Worm (Caenorhabditis elegans) whole organism, L4 larva: ENCODE results near the gene C15F1.1.

Experiments
- D1046.2 ChIP-seq: fragments of 200-800 bp; sonication (Bioruptor generic); IDR thresholded peaks from 2 replicates; pipeline ENCODE4 v1.3.6; 2022; ENCODE audit warnings: missing genetic modification characterization, missing compliant biosample characterization
- F26F4.8 ChIP-seq: fragments of 200-800 bp; sonication (Bioruptor generic); conservative IDR thresholded peaks from 2 replicates; pipeline ENCODE4 v1.3.6; 2022; ENCODE audit warnings: missing genetic modification characterization, missing compliant biosample characterization
- F37D6.2 ChIP-seq: sonication (generic microtip); optimal IDR thresholded peaks from 2 replicates; lab custom pipeline; 2016; ENCODE audit warnings: mild to moderate bottlenecking, missing genetic modification characterization, missing compliant biosample characterization
- R02D3.7 ChIP-seq: fragments of 150-350 bp; sonication (generic microtip); optimal IDR thresholded peaks from 3 replicates; lab custom pipeline; 2014; ENCODE audit warnings: missing biosample characterization, missing genetic modification characterization
- Y48G9A.11 ChIP-seq: fragments of 200-800 bp; sonication (Bioruptor generic); IDR thresholded peaks from 2 replicates; pipeline ENCODE4 v1.3.6; 2022; ENCODE audit warnings: missing genetic modification reagents, missing genetic modification characterization, missing compliant biosample characterization
- aha-1 ChIP-seq: fragments of 150-350 bp; peaks from one replicate; lab custom pipeline; 2014; ENCODE audit warnings: missing biosample characterization, missing genetic modification characterization
- aly-2 ChIP-seq: sonication (generic microtip); optimal IDR thresholded peaks from 2 replicates; lab custom pipeline; 2018; ENCODE audit warnings: missing biosample characterization, missing genetic modification characterization
- arid-1 ChIP-seq: fragments of 200-800 bp; sonication (Bioruptor generic); conservative IDR thresholded peaks from 2 replicates; pipeline ENCODE4 v1.3.6; 2022; ENCODE audit warnings: missing genetic modification reagents, missing genetic modification characterization, missing compliant biosample characterization
- ceh-82 ChIP-seq: sonication (generic microtip); optimal IDR thresholded peaks from 2 replicates; lab custom pipeline; 2017; ENCODE audit warnings: missing biosample characterization, missing genetic modification characterization
- ctbp-1 ChIP-seq: fragments of 200-800 bp; sonication (Bioruptor generic); IDR thresholded peaks from 2 replicates; pipeline ENCODE4 v1.3.6; 2022; ENCODE audit warnings: missing genetic modification reagents, missing genetic modification characterization, missing compliant biosample characterization
- daf-12 ChIP-seq: fragments of 150-350 bp; optimal IDR thresholded peaks from 2 replicates; lab custom pipeline; 2014; ENCODE audit warnings: missing biosample characterization, missing genetic modification reagents, missing genetic modification characterization
- daf-16 ChIP-seq, 3 experiments: sonication (generic microtip); optimal IDR thresholded peaks; 2 replicates each; lab custom pipeline; 2016 to 2017; ENCODE audit warnings: missing genetic modification characterization in 3 of 3, missing genetic modification reagents in 3 of 3, mild to moderate bottlenecking in 2 of 3, missing compliant biosample characterization in 2 of 3, missing biosample characterization in 1 of 3, moderate library complexity in 1 of 3
- daf-8 ChIP-seq: fragments of 200-800 bp; sonication (Bioruptor generic); IDR thresholded peaks from 2 replicates; pipeline ENCODE4 v1.3.6; 2022; ENCODE audit warnings: missing genetic modification characterization, missing compliant biosample characterization
- dmd-6 ChIP-seq: fragments of 200-800 bp; sonication (Bioruptor generic); IDR thresholded peaks from 2 replicates; pipeline ENCODE4 v1.3.6; 2022; ENCODE audit warnings: missing genetic modification reagents, missing genetic modification characterization, missing compliant biosample characterization
- dmd-9 ChIP-seq: fragments of 200-800 bp; sonication (Bioruptor generic); IDR thresholded peaks from 2 replicates; pipeline ENCODE4 v1.3.6; 2022; ENCODE audit warnings: missing genetic modification reagents, missing genetic modification characterization, missing compliant biosample characterization
- dpl-1 ChIP-seq: fragments of 150-350 bp; optimal IDR thresholded peaks from 2 replicates; lab custom pipeline; 2014; ENCODE audit warnings: missing biosample characterization, missing genetic modification reagents, missing genetic modification characterization
- dve-1 ChIP-seq: sonication (generic microtip); optimal IDR thresholded peaks from 2 replicates; lab custom pipeline; 2017; ENCODE audit warnings: antibody characterized with exemption, mild to moderate bottlenecking, missing genetic modification characterization, missing compliant biosample characterization; ENCODE audit not compliant: insufficient read depth
- egl-43 ChIP-seq: fragments of 200-800 bp; sonication (Bioruptor generic); IDR thresholded peaks from 2 replicates; pipeline ENCODE4 v1.3.6; 2022; ENCODE audit warnings: missing genetic modification reagents, missing genetic modification characterization, missing compliant biosample characterization
- fkh-10 ChIP-seq: fragments of 150-350 bp; optimal IDR thresholded peaks from 2 replicates; lab custom pipeline; 2014; ENCODE audit warnings: missing biosample characterization, missing genetic modification reagents, missing genetic modification characterization
- fos-1 ChIP-seq: fragments of 150-350 bp; optimal IDR thresholded peaks from 2 replicates; lab custom pipeline; 2014; ENCODE audit warnings: missing biosample characterization, missing genetic modification characterization
- hif-1 ChIP-seq, 2 experiments: sonication (generic microtip); optimal IDR thresholded peaks; 2 replicates each; lab custom pipeline; 2016 to 2017; ENCODE audit warnings: missing compliant biosample characterization in 2 of 2, missing genetic modification characterization in 2 of 2, missing genetic modification reagents in 2 of 2, missing genotype in 2 of 2, mild to moderate bottlenecking in 1 of 2
- hlh-11 ChIP-seq: fragments of 200-800 bp; sonication (Bioruptor generic); optimal IDR thresholded peaks from 2 replicates; lab custom pipeline; 2018; ENCODE audit warnings: mild to moderate bottlenecking, missing genetic modification characterization, missing compliant biosample characterization
- hmg-1.1 ChIP-seq: fragments of 200-800 bp; sonication (Bioruptor generic); IDR thresholded peaks from 2 replicates; pipeline ENCODE4 v1.3.6; 2022; ENCODE audit warnings: missing genetic modification reagents, missing genetic modification characterization, missing compliant biosample characterization
- jun-1 ChIP-seq: fragments of 150-350 bp; optimal IDR thresholded peaks from 2 replicates; lab custom pipeline; 2014; ENCODE audit warnings: missing biosample characterization, missing genetic modification reagents, missing genetic modification characterization
- lin-13 ChIP-seq: fragments of 150-350 bp; optimal IDR thresholded peaks from 2 replicates; lab custom pipeline; 2014; ENCODE audit warnings: missing biosample characterization, missing genetic modification reagents, missing genetic modification characterization
- mep-1 ChIP-seq: fragments of 150-350 bp; sonication (generic microtip); optimal IDR thresholded peaks from 3 replicates; lab custom pipeline; 2014; ENCODE audit warnings: missing biosample characterization, missing genetic modification characterization
- mes-2 ChIP-seq: sonication (generic microtip); optimal IDR thresholded peaks from 2 replicates; lab custom pipeline; 2016; ENCODE audit warnings: missing genotype, mild to moderate bottlenecking, missing genetic modification characterization, missing compliant biosample characterization; ENCODE audit not compliant: poor library complexity, severe bottlenecking
- mxl-2 ChIP-seq: fragments of 200-800 bp; sonication (Bioruptor generic); conservative IDR thresholded peaks from 2 replicates; pipeline ENCODE4 v1.3.6; 2022; ENCODE audit warnings: missing genetic modification reagents, missing genetic modification characterization, missing compliant biosample characterization
- nhr-25 ChIP-seq: sonication (generic microtip); optimal IDR thresholded peaks from 2 replicates; lab custom pipeline; 2017; ENCODE audit warnings: missing genetic modification characterization, mild to moderate bottlenecking, missing compliant biosample characterization, antibody characterized with exemption, moderate library complexity, borderline replicate concordance; ENCODE audit not compliant: insufficient read depth
- nhr-28 ChIP-seq: fragments of 150-350 bp; optimal IDR thresholded peaks from 2 replicates; lab custom pipeline; 2014; ENCODE audit warnings: missing biosample characterization, missing genetic modification characterization
- nhr-41 ChIP-seq: fragments of 200-800 bp; sonication (Bioruptor generic); IDR thresholded peaks from 2 replicates; pipeline ENCODE4 v1.3.6; 2022; ENCODE audit warnings: missing genetic modification reagents, missing genetic modification characterization, missing compliant biosample characterization
- nhr-48 ChIP-seq: sonication (generic microtip); optimal IDR thresholded peaks from 2 replicates; lab custom pipeline; 2016; ENCODE audit warnings: mild to moderate bottlenecking, missing genetic modification characterization, missing compliant biosample characterization
- nhr-77 ChIP-seq: fragments of 150-350 bp; optimal IDR thresholded peaks from 2 replicates; lab custom pipeline; 2014; ENCODE audit warnings: missing biosample characterization, missing genetic modification characterization
- pqm-1 ChIP-seq: sonication (generic microtip); optimal IDR thresholded peaks from 2 replicates; lab custom pipeline; 2017; ENCODE audit warnings: missing biosample characterization, missing genetic modification characterization
- rbr-2 ChIP-seq: sonication (generic microtip); optimal IDR thresholded peaks from 2 replicates; lab custom pipeline; 2016; ENCODE audit warnings: missing genotype, missing genetic modification characterization, missing compliant biosample characterization
- set-16 ChIP-seq: fragments of 200-800 bp; sonication (Bioruptor generic); IDR thresholded peaks from 2 replicates; pipeline ENCODE4 v1.3.6; 2022; ENCODE audit warnings: missing genetic modification reagents, missing genetic modification characterization, missing compliant biosample characterization
- skn-1 ChIP-seq: fragments of 150-350 bp; optimal IDR thresholded peaks from 2 replicates; lab custom pipeline; 2014; ENCODE audit warnings: missing biosample characterization, missing genetic modification characterization
- snpc-1.2 ChIP-seq: fragments of 200-800 bp; sonication (Bioruptor generic); IDR thresholded peaks from 2 replicates; pipeline ENCODE4 v1.3.6; 2022; ENCODE audit warnings: missing genetic modification reagents, missing genetic modification characterization, missing compliant biosample characterization
- spr-1 ChIP-seq: sonication (generic microtip); optimal IDR thresholded peaks from 2 replicates; lab custom pipeline; 2016; ENCODE audit warnings: mild to moderate bottlenecking, missing genetic modification characterization, missing compliant biosample characterization
- tra-1 ChIP-seq: fragments of 200-800 bp; sonication (Bioruptor generic); IDR thresholded peaks from 2 replicates; pipeline ENCODE4 v1.3.6; 2022; ENCODE audit warnings: missing genetic modification reagents, missing genetic modification characterization, missing compliant biosample characterization
- unc-39 ChIP-seq: sonication (generic microtip); optimal IDR thresholded peaks from 2 replicates; lab custom pipeline; 2017; ENCODE audit warnings: missing biosample characterization, missing genetic modification characterization
- unc-62 ChIP-seq, 3 experiments: fragments of 150-350 bp in 1 of 3; sonication (generic microtip); optimal IDR thresholded peaks in 2 of 3; peaks in 1 of 3; 1 replicate in 1 of 3; 2 replicates in 2 of 3; lab custom pipeline; 2014 to 2017; ENCODE audit warnings: missing biosample characterization in 3 of 3, missing genetic modification characterization in 3 of 3, missing genetic modification reagents in 3 of 3, missing genotype in 1 of 3

The C15F1.1 gene

DNA sequence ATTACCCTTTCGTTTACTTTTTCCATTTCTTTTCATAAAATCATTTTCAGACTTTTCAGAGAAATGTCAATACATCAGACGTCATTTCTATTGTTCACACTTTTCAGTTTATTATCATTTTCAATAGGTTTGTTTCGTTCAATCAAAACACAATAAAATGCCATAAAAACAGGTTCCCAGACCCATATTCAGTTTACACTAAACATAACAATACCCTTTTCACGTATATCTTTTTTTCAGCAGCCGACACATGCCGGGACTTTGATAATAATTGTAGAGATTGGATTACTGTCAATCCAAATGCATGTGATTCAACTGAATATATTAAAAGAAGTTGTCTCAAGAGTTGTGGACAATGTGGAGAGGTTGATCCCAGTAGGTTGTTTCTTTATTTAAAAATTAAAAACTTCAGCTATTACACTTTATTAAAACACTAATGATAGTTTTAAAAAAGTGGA is at the start of gene C15F1.1:
C15F1.1 (plus strand) TSS at position 51 of the 458 bp plus-strand sequence.
- TF ChIP-seq nhr-48 (tag; lab: Kevin White, UChicago) = no peak
- TF ChIP-seq arid-1 (GFP tag; lab: Robert Waterston, UW) = no peak
- TF ChIP-seq F37D6.2 (tag; lab: Kevin White, UChicago) = no peak
- TF ChIP-seq jun-1 (tag; lab: Kevin White, UChicago) = no peak
- TF ChIP-seq F26F4.8 = no peak
- no peak for TF ChIP-seq daf-12 (tag; lab: Kevin White, UChicago)
- TF ChIP-seq, all 104 proteins: peak for 0

DNA sequence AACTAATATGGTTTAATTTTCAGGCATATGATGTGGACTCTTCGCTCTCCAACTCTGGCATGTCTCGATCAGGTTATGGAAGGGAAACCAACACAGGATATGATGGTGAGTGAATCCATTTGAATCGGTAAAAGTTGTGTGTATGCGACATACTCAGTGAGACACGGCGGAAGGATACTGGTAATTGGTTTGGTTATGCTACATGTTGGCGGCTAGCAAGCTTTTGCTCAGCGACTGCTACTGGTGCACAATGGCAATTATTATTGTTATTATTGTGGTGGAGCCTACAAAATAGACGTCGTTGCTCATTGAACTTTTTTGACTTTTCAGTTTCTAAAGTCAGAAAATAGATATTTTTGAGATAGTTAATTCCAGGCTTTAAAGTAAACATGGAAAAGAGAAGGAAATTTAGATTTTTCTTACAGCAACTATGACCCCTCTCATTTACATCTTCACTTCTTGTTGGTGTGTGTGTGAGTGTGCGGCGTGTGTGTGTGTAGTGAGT is 48.9 kb upstream of the C15F1.1 start:
- TF ChIP-seq dmd-9 (GFP tag; lab: Robert Waterston, UW) = no peak
- no peak for TF ChIP-seq fos-1 (tag; lab: Kevin White, UChicago)
- no peak for TF ChIP-seq daf-8 (GFP tag; lab: Robert Waterston, UW)
- TF ChIP-seq lin-13 (GFP tag; lab: Kevin White, UChicago) = no peak
- TF ChIP-seq Y48G9A.11 = no peak
- no peak for TF ChIP-seq nhr-48 (tag; lab: Kevin White, UChicago)
- peak in 1 of 2 experiments; percentile 49 for TF ChIP-seq unc-62 (GFP tag; optimal IDR thresholded peaks at IDR 0.05 in 1 of 2; lab: Kevin White, UChicago)
- TF ChIP-seq unc-62 (tag; optimal IDR thresholded peaks at IDR 0.05; lab: Kevin White, UChicago) = no peak
- TF ChIP-seq egl-43 (GFP tag; lab: Robert Waterston, UW) = 0 out of 2 replicates have a peak, but pooled peaks have one; percentile 27
- TF ChIP-seq aha-1 (tag; lab: Kevin White, UChicago) = peak; percentile 93
- TF ChIP-seq dmd-6 = no peak

DNA sequence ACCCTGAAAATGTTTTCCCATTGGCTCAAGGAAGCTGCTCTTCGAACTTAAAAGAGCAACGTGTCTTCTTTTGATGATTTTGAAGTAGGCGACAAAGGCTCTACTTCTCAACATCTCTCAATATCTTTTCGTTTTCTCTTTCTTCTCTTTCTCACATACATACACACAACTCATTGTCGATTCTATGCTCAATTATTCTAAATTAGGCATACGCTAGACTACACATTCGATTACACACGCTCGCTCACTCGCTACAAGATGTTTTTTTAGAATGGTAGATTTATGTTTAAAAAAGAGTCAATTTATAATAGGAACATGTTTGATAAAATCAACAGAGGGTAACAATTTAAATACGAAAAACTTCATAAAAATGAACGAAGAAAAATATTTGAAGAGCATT is 48.2 kb upstream of the C15F1.1 start:
- TF ChIP-seq nhr-25 (tag; lab: Kevin White, UChicago) (no peak), skn-1 (tag; lab: Kevin White, UChicago) (no peak), daf-12 (tag; lab: Kevin White, UChicago) (no peak), fkh-10 (GFP tag; lab: Kevin White, UChicago) (no peak), tra-1 (GFP tag; lab: Robert Waterston, UW) (no peak), daf-16 (GFP tag; optimal IDR thresholded peaks at IDR 0.05; lab: Kevin White, UChicago) (no peak), daf-16 (tag; optimal IDR thresholded peaks at IDR 0.05; lab: Kevin White, UChicago) (no peak), snpc-1.2 (GFP tag; lab: Robert Waterston, UW) (no peak), pqm-1 (tag; lab: Kevin White, UChicago) (no peak), ceh-82 (tag; lab: Kevin White, UChicago) (no peak), nhr-41 (GFP tag; lab: Robert Waterston, UW) (no peak), nhr-77 (tag; lab: Kevin White, UChicago) (no peak), R02D3.7 (tag; lab: Kevin White, UChicago) (no peak), mep-1 (no peak), aly-2 (tag; lab: Kevin White, UChicago) (no peak), nhr-28 (tag; lab: Kevin White, UChicago) (no peak), hif-1 (tag; optimal IDR thresholded peaks at IDR 0.05; lab: Kevin White, UChicago) (no peak), D1046.2 (GFP tag; lab: Robert Waterston, UW) (no peak), mxl-2 (GFP tag; lab: Robert Waterston, UW) (no peak), fos-1 (tag; lab: Kevin White, UChicago) (no peak)

DNA sequence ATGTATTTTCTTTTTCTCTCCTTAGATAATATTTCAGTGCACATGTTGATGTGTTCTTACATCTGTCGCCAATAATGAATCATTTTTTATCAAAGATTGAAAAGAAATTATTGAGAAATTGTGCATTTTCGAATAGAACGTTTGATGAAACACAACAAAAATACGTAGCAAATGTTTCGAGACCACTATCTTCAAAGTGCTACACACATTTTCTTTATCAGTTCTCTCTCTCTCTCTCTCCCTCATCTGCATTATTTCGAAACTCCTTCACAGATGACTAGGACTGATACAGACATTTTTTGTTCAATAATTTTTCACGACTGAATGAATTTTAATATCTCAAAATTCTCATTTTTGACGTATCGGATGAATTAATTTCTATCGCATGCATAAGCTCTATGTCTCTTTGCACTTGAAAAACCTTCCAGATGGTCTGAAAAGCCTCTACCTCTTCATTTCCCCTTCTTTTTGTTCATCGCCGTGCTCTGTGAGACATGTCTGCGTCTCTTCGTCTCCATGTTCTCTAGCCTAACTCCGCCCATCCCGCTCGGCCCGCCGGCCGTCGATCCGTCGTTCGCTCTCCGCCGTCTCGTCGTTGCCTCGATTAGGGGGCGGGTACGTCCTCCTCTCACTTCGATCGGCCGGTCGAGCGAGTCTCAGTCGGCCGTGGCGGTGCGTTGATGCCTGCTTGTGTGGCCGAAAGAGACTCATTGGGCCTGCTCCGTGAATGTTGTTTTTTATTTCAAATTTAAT is 46.2 kb upstream of the C15F1.1 start:
- TF ChIP-seq rbr-2 (tag; lab: Kevin White, UChicago) = peak; percentile 61
- peak; percentile 37 for TF ChIP-seq mes-2 (tag; lab: Kevin White, UChicago)
- peak; percentile 30 for TF ChIP-seq hlh-11 (tag; lab: Kevin White, UChicago)
- TF ChIP-seq dve-1 (tag; lab: Kevin White, UChicago) = peak; percentile 18
- TF ChIP-seq aha-1 (tag; lab: Kevin White, UChicago) = peak; percentile 89
- TF ChIP-seq hif-1 (tag; optimal IDR thresholded peaks at IDR 0.05; lab: Kevin White, UChicago) = peak in 1 of 2 experiments; percentile 31
- peak; percentile 97 for TF ChIP-seq set-16
- TF ChIP-seq unc-39 (tag; lab: Kevin White, UChicago) = no peak
- peak; percentile 51 for TF ChIP-seq F37D6.2 (tag; lab: Kevin White, UChicago)
- peak; percentile 43 for TF ChIP-seq nhr-77 (tag; lab: Kevin White, UChicago)
- peak; percentile 75 for TF ChIP-seq hmg-1.1 (GFP tag; lab: Robert Waterston, UW)
- peak; percentile 30 for TF ChIP-seq mep-1
- no peak for TF ChIP-seq ceh-82 (tag; lab: Kevin White, UChicago)
- peak; percentile 16 for TF ChIP-seq spr-1 (tag; lab: Kevin White, UChicago)
- TF ChIP-seq egl-43 (GFP tag; lab: Robert Waterston, UW) = peak; percentile 78
- TF ChIP-seq ctbp-1 (GFP tag; lab: Robert Waterston, UW) = peak; percentile 18; the same call in 1 of the 2 replicates
- TF ChIP-seq dpl-1 (GFP tag; lab: Kevin White, UChicago) = peak; percentile 7
